Worm (Caenorhabditis elegans): ENCODE measurements around the gene idpc-6.

DNA sequence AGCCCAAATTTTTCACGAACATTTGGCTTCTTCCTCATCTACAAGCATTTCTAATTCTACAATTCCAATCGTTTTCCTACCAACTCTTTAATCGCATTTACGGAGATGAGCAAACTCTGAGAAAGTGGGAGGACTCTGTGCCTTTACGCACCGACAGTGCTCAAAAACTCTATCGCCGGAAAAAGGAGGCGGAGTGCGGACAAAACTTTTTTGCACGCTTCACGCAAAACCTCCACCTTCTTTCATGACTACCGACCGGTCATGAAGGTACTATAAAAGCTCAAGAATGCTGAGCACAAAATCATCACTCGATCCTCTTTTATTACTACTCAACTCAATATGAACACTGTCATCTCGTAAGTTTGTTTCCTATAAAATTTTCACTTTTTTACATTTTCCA lies 5.2 kb downstream of the idpc-6 start, which contains the start of gene idpc-4:
- TF ChIP-seq ama-1 (optimal IDR thresholded peaks at IDR 0.05) (no peak), flt-1 (GFP tag; IDR thresholded peaks at IDR 0.05) (no peak), tbx-37 (GFP tag; conservative IDR thresholded peaks at IDR 0.05) (no peak)

Data from whole organism, early embryonic.